In the genomic region with DNA sequence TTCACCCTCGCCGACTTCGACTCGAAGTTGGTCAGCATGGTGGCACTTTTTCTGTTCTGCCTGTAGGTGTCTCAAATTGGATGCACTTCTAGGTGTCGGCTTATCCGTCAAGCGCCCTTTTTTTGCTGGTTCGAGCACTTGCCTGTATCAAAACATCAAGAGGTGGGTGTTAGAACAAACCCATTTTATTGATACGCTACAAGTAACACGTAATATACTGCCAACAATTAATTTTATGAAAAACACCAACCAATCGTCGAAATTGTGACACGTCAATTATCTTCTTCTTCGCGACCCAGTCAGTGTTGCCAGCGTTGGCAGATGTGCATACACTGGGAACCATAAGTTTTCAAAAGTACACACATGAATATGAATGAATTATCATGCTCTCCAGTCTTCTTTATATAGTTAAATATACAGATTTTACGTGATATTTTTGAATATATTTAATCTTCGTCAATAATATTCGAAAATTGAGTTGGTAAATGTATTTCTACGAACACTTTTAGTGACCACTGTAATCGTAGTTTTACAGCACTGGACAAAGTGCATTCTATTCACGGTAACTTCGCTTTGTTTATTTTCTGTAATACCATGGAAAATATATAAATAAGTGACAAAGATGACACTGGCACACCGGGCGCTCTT, we compare ENCODE assay signal across 5 fruit fly cellular contexts.
TF ChIP-seq lines count a peak whose summit lies in the region.

A gene (minus strand): TSS at position 280 of the 648 bp plus-strand sequence.
A gene (plus strand): TSS at position 548 of the 648 bp plus-strand sequence.

- TF ChIP-seq CTCF in whole organism, embryonic (GFP tag; optimal IDR thresholded peaks at IDR 0.05; lab: Kevin White, UChicago): peak; percentile 35

TF ChIP-seq in whole organism, adult, 20 proteins besides CTCF, POLR2A, EP300 and RAD21 (continues in another document):
- peak; percentile 95 for TF ChIP-seq CG5204 (GFP tag; optimal IDR thresholded peaks at IDR 0.05; lab: Kevin White, UChicago)
- peak; percentile 94 for TF ChIP-seq CG11617 (GFP tag; optimal IDR thresholded peaks at IDR 0.05; lab: Kevin White, UChicago)
- peak; percentile 97 for TF ChIP-seq CG7101 (tag; optimal IDR thresholded peaks at IDR 0.05; lab: Kevin White, UChicago)
- peak; percentile 93 for TF ChIP-seq Hr96 (GFP tag; optimal IDR thresholded peaks at IDR 0.05; lab: Kevin White, UChicago)
- TF ChIP-seq pad (GFP tag; optimal IDR thresholded peaks at IDR 0.05; lab: Kevin White, UChicago): peak; percentile 86
- peak; percentile 98 for TF ChIP-seq bab1 (GFP tag; optimal IDR thresholded peaks at IDR 0.05; lab: Kevin White, UChicago)
- TF ChIP-seq Clk (GFP tag; optimal IDR thresholded peaks at IDR 0.05; lab: Kevin White, UChicago): peak; percentile 91
- TF ChIP-seq cnc (optimal IDR thresholded peaks at IDR 0.05; lab: Kevin White, UChicago): no peak
- peak; percentile 97 for TF ChIP-seq CG33017 (tag; optimal IDR thresholded peaks at IDR 0.05; lab: Kevin White, UChicago)
- TF ChIP-seq toe (GFP tag; optimal IDR thresholded peaks at IDR 0.05; lab: Kevin White, UChicago): peak; percentile 97
- peak; percentile 96 for TF ChIP-seq CG12768 (GFP tag; optimal IDR thresholded peaks at IDR 0.05; lab: Kevin White, UChicago)
- no peak for TF ChIP-seq kay (GFP tag; lab: Kevin White, UChicago; ENCODE audit: borderline replicate concordance)
- TF ChIP-seq tj (GFP tag; optimal IDR thresholded peaks at IDR 0.05; lab: Kevin White, UChicago): peak; percentile 76
- TF ChIP-seq Mnt (GFP tag; optimal IDR thresholded peaks at IDR 0.05; lab: Kevin White, UChicago): peak; percentile 91
- TF ChIP-seq CG14711 (tag; optimal IDR thresholded peaks at IDR 0.05; lab: Kevin White, UChicago): peak; percentile 96
- peak; percentile 84 for TF ChIP-seq ovo (GFP tag; optimal IDR thresholded peaks at IDR 0.05; lab: Kevin White, UChicago)

TF ChIP-seq in whole organism, embryonic, 481 proteins besides CTCF, POLR2A, EP300 and RAD21 (continues in another document):
- peak; percentile 98 for TF ChIP-seq CG4617 (GFP tag; optimal IDR thresholded peaks at IDR 0.05; lab: Kevin White, UChicago; ENCODE audit: borderline replicate concordance)
- peak; percentile 90 for TF ChIP-seq CG10543 (GFP tag; optimal IDR thresholded peaks at IDR 0.05; lab: Kevin White, UChicago)
- TF ChIP-seq org-1 (GFP tag; optimal IDR thresholded peaks at IDR 0.05; lab: Kevin White, UChicago): peak; percentile 91
- peak; percentile 95 for TF ChIP-seq mam (GFP tag; optimal IDR thresholded peaks at IDR 0.05; lab: Kevin White, UChicago)
- TF ChIP-seq kah (GFP tag; optimal IDR thresholded peaks at IDR 0.05; lab: Kevin White, UChicago): peak; percentile 83
- peak; percentile 99 for TF ChIP-seq slbo (GFP tag; IDR thresholded peaks at IDR 0.05; lab: Robert Waterston, UW)
- peak; percentile 90 for TF ChIP-seq psq (GFP tag; optimal IDR thresholded peaks at IDR 0.05; lab: Kevin White, UChicago)
- TF ChIP-seq CG7556 (GFP tag; optimal IDR thresholded peaks at IDR 0.05; lab: Kevin White, UChicago): peak; percentile 94
- TF ChIP-seq CG17612 (GFP tag; IDR thresholded peaks at IDR 0.05; lab: Robert Waterston, UW): peak; percentile 96
- TF ChIP-seq pzg (GFP tag; optimal IDR thresholded peaks at IDR 0.05; lab: Kevin White, UChicago): peak; percentile 55
- TF ChIP-seq vnd (GFP tag; IDR thresholded peaks at IDR 0.05; lab: Robert Waterston, UW; ENCODE audit: partially characterized antibody): no peak
- TF ChIP-seq aop (GFP tag; IDR thresholded peaks at IDR 0.05; lab: Robert Waterston, UW): peak; percentile 80
- peak; percentile 83 for TF ChIP-seq Antp (GFP tag; optimal IDR thresholded peaks at IDR 0.05; lab: Kevin White, UChicago)
- TF ChIP-seq CG8089 (GFP tag; optimal IDR thresholded peaks at IDR 0.05; lab: Kevin White, UChicago): peak; percentile 80
- TF ChIP-seq gem (tag; optimal IDR thresholded peaks at IDR 0.05; lab: Kevin White, UChicago): peak; percentile 98
- TF ChIP-seq Ets97D (GFP tag; optimal IDR thresholded peaks at IDR 0.05; lab: Kevin White, UChicago): peak; percentile 90

TF ChIP-seq in whole organism, prepupa, 60 proteins besides CTCF, POLR2A, EP300 and RAD21 (continues in another document):
- peak; percentile 97 for TF ChIP-seq Smox (GFP tag; optimal IDR thresholded peaks at IDR 0.05; lab: Kevin White, UChicago)
- peak; percentile 95 for TF ChIP-seq Ets96B (tag; optimal IDR thresholded peaks at IDR 0.05; lab: Kevin White, UChicago)
- no peak for TF ChIP-seq Eip93F (GFP tag; optimal IDR thresholded peaks at IDR 0.05; lab: Kevin White, UChicago)
- TF ChIP-seq vri (GFP tag; optimal IDR thresholded peaks at IDR 0.05; lab: Kevin White, UChicago): no peak
- TF ChIP-seq Hr38 (GFP tag; optimal IDR thresholded peaks at IDR 0.05; lab: Kevin White, UChicago): peak; percentile 70
- peak; percentile 98 for TF ChIP-seq eg (GFP tag; IDR thresholded peaks at IDR 0.05; lab: Robert Waterston, UW)
- TF ChIP-seq esn (GFP tag; optimal IDR thresholded peaks at IDR 0.05; lab: Kevin White, UChicago): peak; percentile 98
- TF ChIP-seq acj6 (GFP tag; optimal IDR thresholded peaks at IDR 0.05; lab: Kevin White, UChicago): peak; percentile 99
- TF ChIP-seq CG8319 (GFP tag; optimal IDR thresholded peaks at IDR 0.05; lab: Kevin White, UChicago): peak; percentile 96
- TF ChIP-seq Sox102F (GFP tag; optimal IDR thresholded peaks at IDR 0.05; lab: Kevin White, UChicago): peak; percentile 97
- TF ChIP-seq CG6276 (GFP tag; optimal IDR thresholded peaks at IDR 0.05; lab: Kevin White, UChicago): no peak
- TF ChIP-seq ss (GFP tag; optimal IDR thresholded peaks at IDR 0.05; lab: Kevin White, UChicago): peak; percentile 94 to 97
- peak; percentile 97 for TF ChIP-seq achi (GFP tag; optimal IDR thresholded peaks at IDR 0.05; lab: Kevin White, UChicago)
- TF ChIP-seq fd59A (GFP tag; optimal IDR thresholded peaks at IDR 0.05; lab: Kevin White, UChicago): peak; percentile 96
- peak; percentile 95 for TF ChIP-seq CG1621 (tag; optimal IDR thresholded peaks at IDR 0.05; lab: Kevin White, UChicago)
- peak; percentile 91 for TF ChIP-seq CG6808 (GFP tag; optimal IDR thresholded peaks at IDR 0.05; lab: Kevin White, UChicago)
- TF ChIP-seq CG4318 (GFP tag; optimal IDR thresholded peaks at IDR 0.05; lab: Kevin White, UChicago): no peak
- peak; percentile 82 for TF ChIP-seq CG6854 (GFP tag; optimal IDR thresholded peaks at IDR 0.05; lab: Kevin White, UChicago)

TF ChIP-seq in whole organism, pupa, 21 proteins besides CTCF, POLR2A, EP300 and RAD21 (continues in another document):
- peak; percentile 98 for TF ChIP-seq CG15710 (tag; optimal IDR thresholded peaks at IDR 0.05; lab: Kevin White, UChicago)
- TF ChIP-seq CG4496 (GFP tag; IDR thresholded peaks at IDR 0.05; lab: Robert Waterston, UW): peak; percentile 98
- TF ChIP-seq CG8159 (tag; optimal IDR thresholded peaks at IDR 0.05; lab: Kevin White, UChicago): peak; percentile 96
- TF ChIP-seq Snoo (tag; optimal IDR thresholded peaks at IDR 0.05; lab: Kevin White, UChicago): peak; percentile 98
- TF ChIP-seq D1 (tag; optimal IDR thresholded peaks at IDR 0.05; lab: Kevin White, UChicago): no peak
- peak; percentile 91 for TF ChIP-seq CG10348 (GFP tag; IDR thresholded peaks at IDR 0.05; lab: Robert Waterston, UW)
- TF ChIP-seq gl (tag; optimal IDR thresholded peaks at IDR 0.05; lab: Kevin White, UChicago): peak; percentile 92
- peak; percentile 98 for TF ChIP-seq CG32121 (GFP tag; IDR thresholded peaks at IDR 0.05; lab: Robert Waterston, UW)
- peak; percentile 97 for TF ChIP-seq CG34367 (tag; optimal IDR thresholded peaks at IDR 0.05; lab: Kevin White, UChicago)
- TF ChIP-seq EcR (GFP tag; optimal IDR thresholded peaks at IDR 0.05; lab: Kevin White, UChicago): peak; percentile 53
- TF ChIP-seq Pif1B (GFP tag; optimal IDR thresholded peaks at IDR 0.05; lab: Kevin White, UChicago): peak; percentile 98
- peak; percentile 95 for TF ChIP-seq CG17806 (tag; optimal IDR thresholded peaks at IDR 0.05; lab: Kevin White, UChicago)
- TF ChIP-seq rn (GFP tag; IDR thresholded peaks at IDR 0.05; lab: Robert Waterston, UW): peak; percentile 96
- peak; percentile 94 for TF ChIP-seq CG14655 (GFP tag; optimal IDR thresholded peaks at IDR 0.05; lab: Kevin White, UChicago)
- TF ChIP-seq CG12605 (GFP tag; IDR thresholded peaks at IDR 0.05; lab: Robert Waterston, UW): peak; percentile 95
- TF ChIP-seq fd96Ca (GFP tag; IDR thresholded peaks at IDR 0.05; lab: Robert Waterston, UW): peak; percentile 95
- peak; percentile 98 for TF ChIP-seq Ets98B (GFP tag; IDR thresholded peaks at IDR 0.05; lab: Robert Waterston, UW)
- TF ChIP-seq CG8301 (tag; optimal IDR thresholded peaks at IDR 0.05; lab: Kevin White, UChicago): peak; percentile 95
- TF ChIP-seq CG13204 (GFP tag; optimal IDR thresholded peaks at IDR 0.05; lab: Kevin White, UChicago): no peak

TF ChIP-seq in whole organism, wandering third instar larva, 38 proteins besides CTCF, POLR2A, EP300 and RAD21 (continues in another document):
- TF ChIP-seq Vsx2 (GFP tag; optimal IDR thresholded peaks at IDR 0.05; lab: Kevin White, UChicago; ENCODE audit: partially characterized antibody) (no peak), brk (GFP tag; optimal IDR thresholded peaks at IDR 0.05; lab: Kevin White, UChicago) (no peak), h (GFP tag; optimal IDR thresholded peaks at IDR 0.05; lab: Kevin White, UChicago) (peak; percentile 99), OdsH (GFP tag; optimal IDR thresholded peaks at IDR 0.05; lab: Kevin White, UChicago) (peak; percentile 97), N (GFP tag; optimal IDR thresholded peaks at IDR 0.05; lab: Kevin White, UChicago) (no peak), Mio (GFP tag; optimal IDR thresholded peaks at IDR 0.05; lab: Kevin White, UChicago) (peak; percentile 60), Dif (GFP tag; optimal IDR thresholded peaks at IDR 0.05; lab: Kevin White, UChicago; ENCODE audit: partially characterized antibody) (no peak), HLH106 (tag; optimal IDR thresholded peaks at IDR 0.05; lab: Kevin White, UChicago) (peak; percentile 98), Myc (optimal IDR thresholded peaks at IDR 0.05; lab: Kevin White, UChicago) (peak; percentile 32), br (GFP tag; optimal IDR thresholded peaks at IDR 0.05; lab: Kevin White, UChicago) (peak; percentile 96), sv (GFP tag; optimal IDR thresholded peaks at IDR 0.05; lab: Kevin White, UChicago) (peak; percentile 97), lola (GFP tag; optimal IDR thresholded peaks at IDR 0.05; lab: Kevin White, UChicago) (no peak), dsf (GFP tag; optimal IDR thresholded peaks at IDR 0.05; lab: Kevin White, UChicago; ENCODE audit: borderline replicate concordance) (peak; percentile 94), CrebA (GFP tag; optimal IDR thresholded peaks at IDR 0.05; lab: Kevin White, UChicago; ENCODE audit: borderline replicate concordance) (no peak), rgr (GFP tag; optimal IDR thresholded peaks at IDR 0.05; lab: Kevin White, UChicago) (peak; percentile 98), psq (GFP tag; optimal IDR thresholded peaks at IDR 0.05; lab: Kevin White, UChicago) (peak; percentile 95), tai (GFP tag; optimal IDR thresholded peaks at IDR 0.05; lab: Kevin White, UChicago) (no peak), CG32264 (GFP tag; optimal IDR thresholded peaks at IDR 0.05; lab: Kevin White, UChicago) (peak; percentile 91), Dfd (GFP tag; optimal IDR thresholded peaks at IDR 0.05; lab: Kevin White, UChicago) (no peak), CG9705 (GFP tag; optimal IDR thresholded peaks at IDR 0.05; lab: Kevin White, UChicago) (peak; percentile 86)
